Worm (Caenorhabditis elegans) whole organism, L4 larva: ENCODE results near the gene spig-6.

Experiments used
- F37D6.2 ChIP-seq: sonication (generic microtip); optimal IDR thresholded peaks from 2 replicates; lab custom pipeline; 2016; ENCODE audit warnings: mild to moderate bottlenecking, missing genetic modification characterization, missing compliant biosample characterization
- F49E8.2 ChIP-seq: sonication (generic microtip); optimal IDR thresholded peaks from 2 replicates; lab custom pipeline; 2016; ENCODE audit warnings: missing compliant biosample characterization, mild to moderate bottlenecking, missing genetic modification characterization, borderline replicate concordance
- T26A8.4 ChIP-seq: fragments of 200-800 bp; sonication (Bioruptor generic); IDR thresholded peaks from 2 replicates; pipeline ENCODE4 v1.3.6; 2022; ENCODE audit warnings: missing genetic modification characterization, missing compliant biosample characterization
- aly-2 ChIP-seq: sonication (generic microtip); optimal IDR thresholded peaks from 2 replicates; lab custom pipeline; 2018; ENCODE audit warnings: missing biosample characterization, missing genetic modification characterization
- ceh-20 ChIP-seq: fragments of 200-800 bp; sonication (Bioruptor generic); IDR thresholded peaks from 2 replicates; pipeline ENCODE4 v1.3.6; 2022; ENCODE audit warnings: missing genetic modification reagents, missing genetic modification characterization, missing compliant biosample characterization
- ceh-82 ChIP-seq: sonication (generic microtip); optimal IDR thresholded peaks from 2 replicates; lab custom pipeline; 2017; ENCODE audit warnings: missing biosample characterization, missing genetic modification characterization
- daf-16 ChIP-seq, 3 experiments: sonication (generic microtip); optimal IDR thresholded peaks; 2 replicates each; lab custom pipeline; 2016 to 2017; ENCODE audit warnings: missing genetic modification characterization in 3 of 3, missing genetic modification reagents in 3 of 3, mild to moderate bottlenecking in 2 of 3, missing compliant biosample characterization in 2 of 3, missing biosample characterization in 1 of 3, moderate library complexity in 1 of 3
- dmd-6 ChIP-seq: fragments of 200-800 bp; sonication (Bioruptor generic); IDR thresholded peaks from 2 replicates; pipeline ENCODE4 v1.3.6; 2022; ENCODE audit warnings: missing genetic modification reagents, missing genetic modification characterization, missing compliant biosample characterization
- egl-43 ChIP-seq: fragments of 200-800 bp; sonication (Bioruptor generic); IDR thresholded peaks from 2 replicates; pipeline ENCODE4 v1.3.6; 2022; ENCODE audit warnings: missing genetic modification reagents, missing genetic modification characterization, missing compliant biosample characterization
- fkh-10 ChIP-seq: fragments of 150-350 bp; optimal IDR thresholded peaks from 2 replicates; lab custom pipeline; 2014; ENCODE audit warnings: missing biosample characterization, missing genetic modification reagents, missing genetic modification characterization
- gei-8 ChIP-seq: fragments of 200-800 bp; sonication (Bioruptor generic); optimal IDR thresholded peaks from 2 replicates; lab custom pipeline; 2018; ENCODE audit warnings: mild to moderate bottlenecking, missing genetic modification characterization, missing compliant biosample characterization
- lin-29 ChIP-seq: fragments of 200-800 bp; sonication (Bioruptor generic); IDR thresholded peaks from 2 replicates; pipeline ENCODE4 v1.3.6; 2022; ENCODE audit warnings: missing genetic modification reagents, missing genetic modification characterization, missing compliant biosample characterization
- lsy-2 ChIP-seq, 2 experiments: fragments of 150-350 bp in 1 of 2; sonication (generic microtip) in 1 of 2; optimal IDR thresholded peaks; 2 replicates each; lab custom pipeline; 2014 to 2017; ENCODE audit warnings: missing biosample characterization in 2 of 2, missing genetic modification characterization in 2 of 2
- mdt-29 ChIP-seq: fragments of 200-800 bp; sonication (Bioruptor generic); IDR thresholded peaks from 2 replicates; pipeline ENCODE4 v1.3.6; 2022; ENCODE audit warnings: missing genetic modification reagents, missing genetic modification characterization, missing compliant biosample characterization
- mxl-2 ChIP-seq: fragments of 200-800 bp; sonication (Bioruptor generic); conservative IDR thresholded peaks from 2 replicates; pipeline ENCODE4 v1.3.6; 2022; ENCODE audit warnings: missing genetic modification reagents, missing genetic modification characterization, missing compliant biosample characterization
- nhr-11 ChIP-seq: fragments of 150-350 bp; optimal IDR thresholded peaks from 2 replicates; lab custom pipeline; 2014; ENCODE audit warnings: missing biosample characterization, missing genetic modification characterization
- nhr-28 ChIP-seq: fragments of 150-350 bp; optimal IDR thresholded peaks from 2 replicates; lab custom pipeline; 2014; ENCODE audit warnings: missing biosample characterization, missing genetic modification characterization
- nhr-6 ChIP-seq: fragments of 150-350 bp; optimal IDR thresholded peaks from 2 replicates; lab custom pipeline; 2014; ENCODE audit warnings: missing biosample characterization, missing genetic modification characterization
- php-3 ChIP-seq: fragments of 200-800 bp; sonication (Bioruptor generic); IDR thresholded peaks from 2 replicates; pipeline ENCODE4 v1.3.6; 2022; ENCODE audit warnings: missing genetic modification reagents, missing genetic modification characterization, missing compliant biosample characterization
- pqm-1 ChIP-seq: sonication (generic microtip); optimal IDR thresholded peaks from 2 replicates; lab custom pipeline; 2017; ENCODE audit warnings: missing biosample characterization, missing genetic modification characterization
- saeg-2 ChIP-seq: fragments of 200-800 bp; sonication (Bioruptor generic); IDR thresholded peaks from 2 replicates; pipeline ENCODE4 v1.3.6; 2022; ENCODE audit warnings: missing genetic modification reagents, missing genetic modification characterization, missing compliant biosample characterization
- snpc-4 ChIP-seq: fragments of 150-350 bp; optimal IDR thresholded peaks from 2 replicates; lab custom pipeline; 2014; ENCODE audit warnings: missing biosample characterization, missing genetic modification characterization
- spr-3 ChIP-seq: fragments of 200-800 bp; sonication (Bioruptor generic); optimal IDR thresholded peaks from 2 replicates; lab custom pipeline; 2018; ENCODE audit warnings: mild to moderate bottlenecking, missing genetic modification characterization, missing compliant biosample characterization
- unc-130 ChIP-seq: sonication (generic microtip); optimal IDR thresholded peaks from 2 replicates; lab custom pipeline; 2016; ENCODE audit warnings: missing genetic modification reagents, missing genetic modification characterization, missing compliant biosample characterization
- unc-62 ChIP-seq, 3 experiments: fragments of 150-350 bp in 1 of 3; sonication (generic microtip); optimal IDR thresholded peaks in 2 of 3; peaks in 1 of 3; 1 replicate in 1 of 3; 2 replicates in 2 of 3; lab custom pipeline; 2014 to 2017; ENCODE audit warnings: missing biosample characterization in 3 of 3, missing genetic modification characterization in 3 of 3, missing genetic modification reagents in 3 of 3, missing genotype in 1 of 3
- zfp-3 ChIP-seq: fragments of 200-800 bp; sonication (Bioruptor generic); conservative IDR thresholded peaks from 2 replicates; pipeline ENCODE4 v1.3.6; 2022; ENCODE audit warnings: missing genetic modification reagents, missing genetic modification characterization, missing compliant biosample characterization
- zip-2 ChIP-seq: fragments of 150-350 bp; optimal IDR thresholded peaks from 2 replicates; lab custom pipeline; 2014; ENCODE audit warnings: missing biosample characterization, missing genetic modification characterization

spig-6 gene

DNA sequence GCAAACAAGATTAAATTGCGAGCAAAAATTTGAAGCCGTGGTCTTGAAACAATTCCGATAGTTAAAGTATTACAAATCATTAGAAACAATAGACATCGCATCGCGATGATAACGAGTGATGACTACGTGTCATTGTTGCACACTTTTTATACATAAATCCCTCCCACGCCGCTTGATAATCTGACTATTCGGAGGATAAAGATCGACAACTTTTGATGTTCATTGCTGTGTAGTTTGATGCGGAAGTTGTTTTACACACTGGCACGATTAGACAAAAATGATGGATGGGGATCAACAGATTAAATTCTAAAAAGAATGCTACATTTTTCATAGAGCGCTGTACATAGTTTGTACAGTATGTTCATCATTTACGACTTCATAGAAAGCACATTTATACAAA lies 2.1 kb upstream of the spig-6 start, which contains the start of gene T08G3.11:
T08G3.11 (minus strand) TSS at position 101 of the 400 bp plus-strand sequence.
- TF ChIP-seq T26A8.4 (GFP tag; lab: Robert Waterston, UW): no peak
- TF ChIP-seq unc-62 (GFP tag; optimal IDR thresholded peaks at IDR 0.05 in 1 of 2; lab: Kevin White, UChicago): peak in 1 of 2 experiments; percentile 67
- TF ChIP-seq unc-62 (tag; optimal IDR thresholded peaks at IDR 0.05; lab: Kevin White, UChicago): no peak
- no peak for TF ChIP-seq ceh-20 (GFP tag; lab: Robert Waterston, UW)
- TF ChIP-seq mxl-2 (GFP tag; lab: Robert Waterston, UW): no peak
- TF ChIP-seq nhr-6 (tag; lab: Kevin White, UChicago): no peak

ce11 chrV:16483044-16483443 lies 1.7 kb downstream of the spig-6 start, which contains the start of gene F57E7.2:
Gene F57E7.2 (minus strand): TSS chrV:16483144.
- TF ChIP-seq zip-2 (tag; lab: Kevin White, UChicago) (no peak), T26A8.4 (GFP tag; lab: Robert Waterston, UW) (no peak), egl-43 (no peak), aly-2 (tag; lab: Kevin White, UChicago) (no peak), saeg-2 (GFP tag; lab: Robert Waterston, UW) (no peak), ceh-20 (GFP tag; lab: Robert Waterston, UW) (no peak), lin-29 (GFP tag; lab: Robert Waterston, UW) (no peak), F49E8.2 (tag; lab: Kevin White, UChicago) (no peak), snpc-4 (tag; lab: Kevin White, UChicago) (no peak), fkh-10 (GFP tag; lab: Kevin White, UChicago) (no peak)

ce11 chrV:16483681-16484080 lies 2.3 kb downstream of the spig-6 start, which contains the start of gene srh-139:
Gene srh-139 (plus strand): TSS chrV:16483981.
- TF ChIP-seq nhr-11 (tag; lab: Kevin White, UChicago) (no peak), unc-62 (GFP tag; optimal IDR thresholded peaks at IDR 0.05 in 1 of 2; lab: Kevin White, UChicago) (peak in 1 of 2 experiments; percentile 11), unc-62 (tag; optimal IDR thresholded peaks at IDR 0.05; lab: Kevin White, UChicago) (no peak)
- TF ChIP-seq, all 104 proteins: peak for 1

ce11 chrV:16487474-16487873 lies 6.1 kb downstream of the spig-6 start, which contains the start of gene Y32B12A.5:
Gene Y32B12A.5 (minus strand): TSS chrV:16487574.
- TF ChIP-seq dmd-6 (peak; percentile 18; the same call in 1 of the 2 replicates), T26A8.4 (GFP tag; lab: Robert Waterston, UW) (no peak)
- TF ChIP-seq, all 104 proteins: peak for 1

ce11 chrV:16488172-16488571 lies 6.8 kb downstream of the spig-6 start, which contains the start of gene sqst-4:
Gene sqst-4 (plus strand): TSS chrV:16488472.
- TF ChIP-seq spr-3 (GFP tag; lab: Kevin White, UChicago) (no peak), daf-16 (GFP tag; optimal IDR thresholded peaks at IDR 0.05; lab: Kevin White, UChicago) (no peak), daf-16 (tag; optimal IDR thresholded peaks at IDR 0.05; lab: Kevin White, UChicago) (no peak), unc-130 (GFP tag; lab: Kevin White, UChicago) (no peak), zfp-3 (no peak), gei-8 (GFP tag; lab: Kevin White, UChicago) (no peak), lsy-2 (tag; optimal IDR thresholded peaks at IDR 0.05; lab: Kevin White, UChicago) (no peak), mdt-29 (GFP tag; lab: Robert Waterston, UW) (no peak)

DNA sequence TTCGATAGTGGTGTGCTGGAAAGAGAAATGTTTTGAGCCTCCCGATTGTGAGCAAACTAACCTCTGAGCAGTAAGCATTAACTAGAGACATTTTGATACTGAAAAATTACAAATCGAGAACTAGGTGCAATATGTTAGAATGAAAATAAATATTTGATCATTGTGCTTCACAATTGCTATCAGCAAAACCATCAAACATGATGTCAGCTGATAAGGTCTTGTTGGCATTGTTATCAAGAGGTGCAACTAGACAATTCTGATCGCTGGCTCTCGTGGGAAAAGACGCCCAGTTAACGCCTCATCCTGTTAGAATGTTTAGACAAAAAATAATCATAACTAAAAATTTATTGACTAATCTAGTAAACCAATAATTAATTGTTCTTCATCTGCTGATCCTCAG lies 13.0 kb downstream of the spig-6 start, which contains the start of gene comt-2:
comt-2 (minus strand) TSS at position 131 of the 400 bp plus-strand sequence.
- TF ChIP-seq nhr-28 (tag; lab: Kevin White, UChicago) (peak; percentile 80), dmd-6 (peak; percentile 80; the same call in 1 of the 2 replicates), F37D6.2 (tag; lab: Kevin White, UChicago) (no peak), pqm-1 (tag; lab: Kevin White, UChicago) (peak; percentile 85), daf-16 (GFP tag; optimal IDR thresholded peaks at IDR 0.05; lab: Kevin White, UChicago) (no peak), daf-16 (tag; optimal IDR thresholded peaks at IDR 0.05; lab: Kevin White, UChicago) (peak; percentile 75), ceh-82 (tag; lab: Kevin White, UChicago) (no peak), php-3 (GFP tag; lab: Robert Waterston, UW) (0 out of 2 replicates have a peak, but pooled peaks have one; percentile 34), lsy-2 (tag; optimal IDR thresholded peaks at IDR 0.05; lab: Kevin White, UChicago) (no peak)
